Worm (Caenorhabditis elegans): Measurements from ENCODE around the gene rap-2.

DNA sequence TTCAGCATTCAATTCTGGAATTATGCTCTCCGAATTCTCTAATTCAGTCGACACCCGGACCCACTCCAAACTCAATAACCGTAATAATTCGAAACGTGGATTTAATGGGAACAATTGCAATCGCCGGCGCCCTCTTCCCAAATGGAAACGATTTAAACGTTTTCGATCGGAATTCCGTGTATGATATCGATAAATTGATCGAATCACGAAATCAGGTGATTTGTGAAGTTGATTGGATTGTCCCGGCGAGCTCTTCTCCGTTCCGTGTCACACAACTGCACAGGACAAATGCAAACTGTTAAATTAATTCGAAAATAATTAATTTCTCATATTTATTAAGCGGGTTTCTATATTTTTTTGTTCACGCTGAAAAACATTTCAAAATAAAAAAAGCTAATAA lies 8.0 kb downstream of the rap-2 start, which contains the start of gene C25D7.16:
- TF ChIP-seq nhr-48 (tag; optimal IDR thresholded peaks at IDR 0.05), result no peak
- no peak for TF ChIP-seq ceh-28 (tag; optimal IDR thresholded peaks at IDR 0.05)

Measured in whole organism, L4 larva.